Worm (Caenorhabditis elegans): ENCODE measurements around the gene dlc-4.
"Not testable (repeated sequence)": the region's sequence is repeated elsewhere in the genome, so short reads cannot be mapped to it uniquely, and the experiment has no call there.

Gene dlc-4

ce11 chrIV:16470888-16471287 lies 27.8 kb downstream of the dlc-4 start, which contains the start of gene VY10G11R.1:
TSS of gene VY10G11R.1 (minus strand) at chrIV:16470988.
- not testable (repeated sequence) for TF ChIP-seq nhr-12, egl-27, zag-1 (tag; optimal IDR thresholded peaks at IDR 0.05)

ce11 chrIV:16471569-16471968 lies 28.5 kb downstream of the dlc-4 start:
- TF ChIP-seq ZK546.5 (tag; optimal IDR thresholded peaks at IDR 0.05) (no peak), mdl-1 (tag; optimal IDR thresholded peaks at IDR 0.05) (no peak), ceh-82 (tag; optimal IDR thresholded peaks at IDR 0.05) (no peak), nfya-1 (tag; optimal IDR thresholded peaks at IDR 0.05; ENCODE audit: insufficient read depth) (no peak), elt-1 (tag; optimal IDR thresholded peaks at IDR 0.05) (no peak), pha-4 (tag; optimal IDR thresholded peaks at IDR 0.05) (no peak), ztf-4 (tag; optimal IDR thresholded peaks at IDR 0.05) (no peak), ceh-9 (tag; optimal IDR thresholded peaks at IDR 0.05) (no peak), fkh-10 (GFP tag; optimal IDR thresholded peaks at IDR 0.05) (no peak), tbx-2 (tag; optimal IDR thresholded peaks at IDR 0.05) (no peak), ceh-16 (tag; optimal IDR thresholded peaks at IDR 0.05) (no peak), ama-1 (optimal IDR thresholded peaks at IDR 0.05) (no peak)

ce11 chrIV:16476081-16476480 lies 33.0 kb downstream of the dlc-4 start:
- TF ChIP-seq nhr-77 (tag; optimal IDR thresholded peaks at IDR 0.05) (no peak), nfya-1 (tag; optimal IDR thresholded peaks at IDR 0.05; ENCODE audit: insufficient read depth) (peak; percentile 16), ceh-9 (tag; optimal IDR thresholded peaks at IDR 0.05) (no peak), hmg-11 (tag; optimal IDR thresholded peaks at IDR 0.05) (no peak), nhr-28 (tag; optimal IDR thresholded peaks at IDR 0.05) (no peak), unc-62 (GFP tag; optimal IDR thresholded peaks at IDR 0.05) (no peak), zag-1 (tag; optimal IDR thresholded peaks at IDR 0.05) (no peak), elt-1 (tag; optimal IDR thresholded peaks at IDR 0.05) (no peak), ceh-28 (tag; optimal IDR thresholded peaks at IDR 0.05) (no peak), lsy-12 (tag; optimal IDR thresholded peaks at IDR 0.05) (no peak), ama-1 (optimal IDR thresholded peaks at IDR 0.05) (no peak), lin-39 (tag; optimal IDR thresholded peaks at IDR 0.05) (peak; percentile 3), ZK546.5 (tag; optimal IDR thresholded peaks at IDR 0.05) (no peak)

ce11 chrIV:16477169-16477568 lies 34.1 kb downstream of the dlc-4 start, which contains the start of gene Y51H4A.1:
TSS of gene Y51H4A.1 (minus strand) at chrIV:16477295.
- TF ChIP-seq nhr-43 (tag; optimal IDR thresholded peaks at IDR 0.05; ENCODE audit: poor library complexity, severe bottlenecking) = no peak
- no peak for TF ChIP-seq sea-2 (GFP tag; optimal IDR thresholded peaks at IDR 0.05)
- no peak for TF ChIP-seq pha-4 (tag; optimal IDR thresholded peaks at IDR 0.05)
- TF ChIP-seq fkh-2 (tag; optimal IDR thresholded peaks at IDR 0.05) = no peak
- no peak for TF ChIP-seq unc-39 (tag; optimal IDR thresholded peaks at IDR 0.05)
- TF ChIP-seq lsy-12 (tag; optimal IDR thresholded peaks at IDR 0.05) = no peak
- no peak for TF ChIP-seq snpc-4 (tag; optimal IDR thresholded peaks at IDR 0.05)
- no peak for TF ChIP-seq mml-1 (tag; optimal IDR thresholded peaks at IDR 0.05)

ce11 chrIV:16480888-16481287 lies 37.8 kb downstream of the dlc-4 start, which contains the start of gene Y51H4A.938:
TSS of gene Y51H4A.938 (plus strand) at chrIV:16481188.
- not testable (repeated sequence) for TF ChIP-seq nhr-67, eor-1, pqm-1 (tag; optimal IDR thresholded peaks at IDR 0.05)

- no peak for TF ChIP-seq nhr-43 (tag; optimal IDR thresholded peaks at IDR 0.05; ENCODE audit: poor library complexity, severe bottlenecking)
- TF ChIP-seq ceh-28 (tag; optimal IDR thresholded peaks at IDR 0.05) = peak; percentile 85
- no peak for TF ChIP-seq mml-1 (tag; optimal IDR thresholded peaks at IDR 0.05)
- peak; percentile 88 for TF ChIP-seq egl-5 (tag; optimal IDR thresholded peaks at IDR 0.05)
- TF ChIP-seq elt-2 (tag; optimal IDR thresholded peaks at IDR 0.05) = peak; percentile 20
- peak; percentile 58 for TF ChIP-seq ama-1 (optimal IDR thresholded peaks at IDR 0.05)
These were observed 39.7 kb downstream of the dlc-4 start for ce11 chrIV:16482790-16483189.

Data from whole organism, L3 larva.